Worm (Caenorhabditis elegans): ENCODE measurements around the gene rpl-39.

The rpl-39 gene

DNA sequence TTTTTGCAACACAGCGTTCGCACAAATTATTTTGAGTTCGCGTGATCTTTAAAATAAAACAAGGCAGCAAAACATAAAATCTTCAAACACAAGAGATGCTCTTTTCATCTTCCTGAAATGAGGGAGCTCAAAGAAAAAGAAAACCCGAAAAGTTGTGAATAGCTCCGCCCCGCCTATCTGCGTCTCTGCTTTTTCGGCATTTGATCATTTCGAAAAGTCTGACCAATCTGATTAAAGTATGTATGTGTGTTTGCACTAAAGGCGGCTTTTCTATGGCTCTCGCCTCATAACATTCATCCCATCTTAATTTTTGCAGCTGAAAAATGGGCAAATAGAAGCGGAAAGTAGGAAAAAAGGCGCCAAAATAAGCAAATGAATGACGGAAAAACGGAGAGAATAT is 43.7 kb upstream of the rpl-39 start:
- TF ChIP-seq fkh-3 (tag; optimal IDR thresholded peaks at IDR 0.05) (no peak), let-607 (tag; optimal IDR thresholded peaks at IDR 0.05) (no peak), ztf-18 (tag; optimal IDR thresholded peaks at IDR 0.05) (no peak), C17E4.6 (GFP tag; IDR thresholded peaks at IDR 0.05) (no peak), madf-3 (GFP tag; IDR thresholded peaks at IDR 0.05) (no peak), ama-1 (optimal IDR thresholded peaks at IDR 0.05) (no peak), ama-1 (GFP tag; optimal IDR thresholded peaks at IDR 0.05) (no peak), cebp-1 (GFP tag; IDR thresholded peaks at IDR 0.05) (no peak), cebp-1 (tag; optimal IDR thresholded peaks at IDR 0.05) (no peak), ztf-6 (GFP tag; IDR thresholded peaks at IDR 0.05) (no peak), akir-1 (GFP tag; optimal IDR thresholded peaks at IDR 0.05) (no peak), unc-130 (GFP tag; optimal IDR thresholded peaks at IDR 0.05) (no peak)

DNA sequence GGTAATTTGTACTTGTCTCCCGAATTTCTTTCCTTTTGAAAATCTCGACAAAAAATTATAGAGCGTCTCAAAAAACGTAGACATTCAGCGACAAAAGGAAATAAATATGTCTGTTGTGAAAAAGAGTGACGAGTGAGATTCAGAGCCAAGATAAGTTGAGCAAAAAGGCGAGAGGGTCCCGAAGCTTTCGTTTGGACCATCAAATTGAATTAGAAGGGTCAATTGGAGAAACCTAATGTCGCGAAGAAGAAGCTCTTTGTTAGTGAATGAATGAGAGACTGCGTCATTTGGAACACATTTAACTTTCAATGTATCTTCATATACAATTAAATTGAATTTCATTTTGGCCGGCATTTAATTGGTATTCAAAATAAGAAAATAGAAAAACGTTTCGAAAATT is 40.6 kb upstream of the rpl-39 start:
- TF ChIP-seq sptf-2 (GFP tag; optimal IDR thresholded peaks at IDR 0.05) (no peak), repo-1 (tag; optimal IDR thresholded peaks at IDR 0.05) (no peak), him-1 (tag; optimal IDR thresholded peaks at IDR 0.05) (no peak), ceh-100 (GFP tag; IDR thresholded peaks at IDR 0.05) (no peak), attf-5 (GFP tag; optimal IDR thresholded peaks at IDR 0.05) (no peak), Y67H2A.10 (GFP tag; conservative IDR thresholded peaks at IDR 0.05) (no peak), lsl-1 (GFP tag; optimal IDR thresholded peaks at IDR 0.05) (no peak), T26A5.8 (tag; optimal IDR thresholded peaks at IDR 0.05) (no peak), madf-3 (GFP tag; IDR thresholded peaks at IDR 0.05) (no peak), egl-18 (GFP tag; IDR thresholded peaks at IDR 0.05) (no peak), D2030.7 (GFP tag; IDR thresholded peaks at IDR 0.05) (no peak), lin-35 (GFP tag; optimal IDR thresholded peaks at IDR 0.05) (no peak), mcd-1 (GFP tag; IDR thresholded peaks at IDR 0.05) (no peak), ztf-3 (GFP tag; optimal IDR thresholded peaks at IDR 0.05) (no peak), hmg-20 (GFP tag; IDR thresholded peaks at IDR 0.05) (no peak), ceh-58 (GFP tag; IDR thresholded peaks at IDR 0.05) (no peak), dpff-1 (tag; optimal IDR thresholded peaks at IDR 0.05) (no peak), efl-1 (GFP tag; optimal IDR thresholded peaks at IDR 0.05) (no peak), F57A8.1 (GFP tag; optimal IDR thresholded peaks at IDR 0.05) (no peak), pha-4 (tag; optimal IDR thresholded peaks at IDR 0.05) (no peak)

DNA sequence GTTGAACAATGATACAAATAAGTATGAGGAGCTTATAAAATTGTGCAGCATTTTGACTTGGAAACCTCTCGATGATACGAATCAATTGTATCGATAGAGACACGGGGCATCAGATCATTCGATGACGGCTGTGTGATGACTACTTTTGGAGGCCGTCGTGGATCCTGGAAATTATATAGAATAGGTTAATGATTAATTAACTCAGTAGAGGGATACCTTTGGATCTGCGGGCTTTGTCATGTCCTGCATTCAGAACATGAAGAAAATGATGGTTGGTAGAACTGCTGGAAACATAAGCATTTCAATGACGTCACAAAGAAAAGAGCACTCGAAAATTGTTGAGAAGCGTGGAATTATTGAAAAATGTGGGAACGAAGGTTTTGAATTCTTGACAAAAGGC is 38.7 kb upstream of the rpl-39 start, which contains the start of gene ZK742.6:
Gene ZK742.6, minus strand, starts transcription at position 342 of the 400 bp plus-strand sequence.
- TF ChIP-seq let-607 (tag; optimal IDR thresholded peaks at IDR 0.05) (no peak), ztf-28 (GFP tag; IDR thresholded peaks at IDR 0.05) (no peak), madf-10 (tag; optimal IDR thresholded peaks at IDR 0.05) (no peak), somi-1 (GFP tag; optimal IDR thresholded peaks at IDR 0.05) (no peak), hlh-12 (tag; optimal IDR thresholded peaks at IDR 0.05) (no peak), attf-6 (GFP tag; IDR thresholded peaks at IDR 0.05) (peak; percentile 41; the same call in 1 of the 2 replicates), zim-3 (tag; optimal IDR thresholded peaks at IDR 0.05) (no peak), him-1 (tag; optimal IDR thresholded peaks at IDR 0.05) (peak; percentile 71), lag-1 (GFP tag; IDR thresholded peaks at IDR 0.05) (no peak), lin-54 (GFP tag; optimal IDR thresholded peaks at IDR 0.05) (peak; percentile 34), ztf-22 (GFP tag; optimal IDR thresholded peaks at IDR 0.05) (no peak), ceh-58 (GFP tag; IDR thresholded peaks at IDR 0.05) (0 out of 2 replicates have a peak, but pooled peaks have one; percentile 42), egl-44 (GFP tag; IDR thresholded peaks at IDR 0.05) (no peak), hrde-1 (tag; optimal IDR thresholded peaks at IDR 0.05; ENCODE audit: borderline replicate concordance) (peak; percentile 53), ccch-3 (GFP tag; optimal IDR thresholded peaks at IDR 0.05) (no peak), athp-1 (tag; optimal IDR thresholded peaks at IDR 0.05) (peak; percentile 8), F57A8.1 (GFP tag; optimal IDR thresholded peaks at IDR 0.05) (no peak), F22D6.2 (tag; optimal IDR thresholded peaks at IDR 0.05) (no peak), madf-6 (GFP tag; IDR thresholded peaks at IDR 0.05) (peak; percentile 57), ztf-6 (GFP tag; IDR thresholded peaks at IDR 0.05) (no peak), pha-4 (tag; optimal IDR thresholded peaks at IDR 0.05) (no peak), nhr-90 (tag; optimal IDR thresholded peaks at IDR 0.05) (no peak), pbrm-1 (GFP tag; IDR thresholded peaks at IDR 0.05) (0 out of 2 replicates have a peak, but pooled peaks have one; percentile 52), unc-62 (GFP tag; optimal IDR thresholded peaks at IDR 0.05) (no peak)
